Worm (Caenorhabditis elegans) whole organism, late embryonic: ENCODE results near the gene R10E11.9.

Source experiments
- F13H6.1 ChIP-seq: sonication (generic microtip); optimal IDR thresholded peaks from 2 replicates; lab custom pipeline; 2016; ENCODE audit warnings: missing genetic modification characterization, missing compliant biosample characterization
- ahr-1 ChIP-seq: sonication (generic microtip); optimal IDR thresholded peaks from 2 replicates; lab custom pipeline; 2016; ENCODE audit warnings: missing genetic modification characterization, missing compliant biosample characterization
- ama-1 ChIP-seq: fragments of 150-350 bp; optimal IDR thresholded peaks from 2 replicates; lab custom pipeline; 2014
- ceh-22 ChIP-seq: sonication (generic microtip); optimal IDR thresholded peaks from 2 replicates; lab custom pipeline; 2017; ENCODE audit warnings: missing biosample characterization, missing genetic modification characterization
- nfya-1 ChIP-seq: sonication (generic microtip); optimal IDR thresholded peaks from 2 replicates; lab custom pipeline; 2017; ENCODE audit warnings: missing genetic modification characterization, mild to moderate bottlenecking, missing compliant biosample characterization, antibody characterized with exemption, moderate library complexity
- nhr-11 ChIP-seq: fragments of 150-350 bp; optimal IDR thresholded peaks from 2 replicates; lab custom pipeline; 2014; ENCODE audit warnings: missing biosample characterization, missing genetic modification characterization
- nhr-232 ChIP-seq: sonication (generic microtip); optimal IDR thresholded peaks from 2 replicates; lab custom pipeline; 2016; ENCODE audit warnings: missing genetic modification characterization, missing compliant biosample characterization
- pha-4 ChIP-seq: fragments of 150-350 bp; optimal IDR thresholded peaks from 2 replicates; lab custom pipeline; 2018; ENCODE audit warnings: missing biosample characterization, missing genetic modification reagents, missing genetic modification characterization
- tbx-2 ChIP-seq: sonication (generic microtip); optimal IDR thresholded peaks from 2 replicates; lab custom pipeline; 2016; ENCODE audit warnings: missing genetic modification characterization, missing compliant biosample characterization

- TF ChIP-seq ceh-22 (tag; lab: Kevin White, UChicago) (no peak), F13H6.1 (no peak), nhr-232 (no peak), ama-1 (lab: Kevin White, UChicago) (no peak), ahr-1 (tag; lab: Kevin White, UChicago) (no peak), nfya-1 (tag; lab: Kevin White, UChicago) (peak; percentile 12), nhr-11 (tag; lab: Kevin White, UChicago) (no peak), tbx-2 (tag; lab: Kevin White, UChicago) (no peak), pha-4 (tag; lab: Kevin White, UChicago) (no peak)
Observed at ce11 chrIII:9747133-9747532, 46.3 kb downstream of the R10E11.9 start, which contains the start of the genes iff-1 and cdk-1.
